Worm (Caenorhabditis elegans) whole organism, early embryonic: ENCODE results near the gene C06G1.1.
A peak's percentile ranks its signal among the peaks of the same experiment; 100 is the strongest.

Experiments used
- B0310.2 ChIP-seq: sonication (generic microtip); optimal IDR thresholded peaks from 2 replicates; lab custom pipeline; 2016; ENCODE audit warnings: mild to moderate bottlenecking, missing genetic modification characterization, missing compliant biosample characterization
- F13C5.2 ChIP-seq: sonication (generic microtip); optimal IDR thresholded peaks from 2 replicates; lab custom pipeline; 2017; ENCODE audit warnings: mild to moderate bottlenecking, missing genetic modification characterization, inconsistent platforms, missing compliant biosample characterization
- aly-1 ChIP-seq: sonication (generic microtip); optimal IDR thresholded peaks from 2 replicates; lab custom pipeline; 2016; ENCODE audit warnings: missing genetic modification characterization, missing compliant biosample characterization
- ama-1 ChIP-seq: fragments of 150-350 bp; optimal IDR thresholded peaks from 2 replicates; lab custom pipeline; 2014
- ceh-13 ChIP-seq: fragments of 200-800 bp; sonication (Bioruptor generic); optimal IDR thresholded peaks from 2 replicates; lab custom pipeline; 2018; ENCODE audit warnings: mild to moderate bottlenecking, missing genetic modification characterization, missing compliant biosample characterization
- ceh-36 ChIP-seq: sonication (generic microtip); optimal IDR thresholded peaks from 2 replicates; lab custom pipeline; 2016; ENCODE audit warnings: missing genetic modification characterization, inconsistent platforms, missing compliant biosample characterization
- ets-7 ChIP-seq: sonication (generic microtip); optimal IDR thresholded peaks from 2 replicates; lab custom pipeline; 2016; ENCODE audit warnings: missing genotype, missing genetic modification characterization, missing compliant biosample characterization
- flt-1 ChIP-seq: fragments of 200-800 bp; sonication (Bioruptor generic); IDR thresholded peaks from 2 replicates; pipeline ENCODE4 v1.3.6; 2022; ENCODE audit warnings: missing genetic modification characterization, missing compliant biosample characterization
- hmbx-1 ChIP-seq: sonication (generic microtip); optimal IDR thresholded peaks from 2 replicates; lab custom pipeline; 2016; ENCODE audit warnings: mild to moderate bottlenecking, missing genetic modification characterization, missing compliant biosample characterization
- hmg-4 ChIP-seq: fragments of 200-800 bp; sonication (Bioruptor generic); optimal IDR thresholded peaks from 2 replicates; lab custom pipeline; 2018; ENCODE audit warnings: mild to moderate bottlenecking, missing genetic modification characterization, missing compliant biosample characterization
- hnd-1 ChIP-seq: sonication (generic microtip); optimal IDR thresholded peaks from 2 replicates; lab custom pipeline; 2016; ENCODE audit warnings: missing genetic modification characterization, missing compliant biosample characterization
- pes-1 ChIP-seq: fragments of 200-800 bp; sonication (Bioruptor generic); IDR thresholded peaks from 2 replicates; pipeline ENCODE4 v1.3.6; 2022; ENCODE audit warnings: missing genetic modification reagents, missing genetic modification characterization, missing compliant biosample characterization
- scrt-1 ChIP-seq: fragments of 200-800 bp; sonication (Bioruptor generic); IDR thresholded peaks from 2 replicates; pipeline ENCODE4 v1.3.6; 2022; ENCODE audit warnings: missing genetic modification characterization, missing compliant biosample characterization
- sea-1 ChIP-seq: fragments of 200-800 bp; sonication (Bioruptor generic); conservative IDR thresholded peaks from 2 replicates; pipeline ENCODE4 v1.3.6; 2022; ENCODE audit warnings: missing genetic modification characterization, missing compliant biosample characterization
- tbx-11 ChIP-seq: fragments of 200-800 bp; sonication (Bioruptor generic); IDR thresholded peaks from 2 replicates; pipeline ENCODE4 v1.3.6; 2022; ENCODE audit warnings: missing genetic modification characterization, missing compliant biosample characterization
- tbx-37 ChIP-seq: fragments of 200-800 bp; sonication (Bioruptor generic); conservative IDR thresholded peaks from 2 replicates; pipeline ENCODE4 v1.3.6; 2022; ENCODE audit warnings: missing genetic modification reagents, missing genetic modification characterization, missing compliant biosample characterization
- tra-4 ChIP-seq: sonication (generic microtip); optimal IDR thresholded peaks from 2 replicates; lab custom pipeline; 2017; ENCODE audit warnings: missing genetic modification characterization, missing compliant biosample characterization

Gene C06G1.1

ce11 chrX:16623269-16623668 lies 9.9 kb upstream of the C06G1.1 start:
- TF ChIP-seq hnd-1 (tag; lab: Kevin White, UChicago): no peak
- TF ChIP-seq flt-1 (GFP tag; lab: Robert Waterston, UW): no peak
- no peak for TF ChIP-seq hmg-4
- TF ChIP-seq tra-4 (tag; lab: Kevin White, UChicago): no peak
- TF ChIP-seq tbx-37 (GFP tag; lab: Robert Waterston, UW): no peak
- TF ChIP-seq hmbx-1: no peak

DNA sequence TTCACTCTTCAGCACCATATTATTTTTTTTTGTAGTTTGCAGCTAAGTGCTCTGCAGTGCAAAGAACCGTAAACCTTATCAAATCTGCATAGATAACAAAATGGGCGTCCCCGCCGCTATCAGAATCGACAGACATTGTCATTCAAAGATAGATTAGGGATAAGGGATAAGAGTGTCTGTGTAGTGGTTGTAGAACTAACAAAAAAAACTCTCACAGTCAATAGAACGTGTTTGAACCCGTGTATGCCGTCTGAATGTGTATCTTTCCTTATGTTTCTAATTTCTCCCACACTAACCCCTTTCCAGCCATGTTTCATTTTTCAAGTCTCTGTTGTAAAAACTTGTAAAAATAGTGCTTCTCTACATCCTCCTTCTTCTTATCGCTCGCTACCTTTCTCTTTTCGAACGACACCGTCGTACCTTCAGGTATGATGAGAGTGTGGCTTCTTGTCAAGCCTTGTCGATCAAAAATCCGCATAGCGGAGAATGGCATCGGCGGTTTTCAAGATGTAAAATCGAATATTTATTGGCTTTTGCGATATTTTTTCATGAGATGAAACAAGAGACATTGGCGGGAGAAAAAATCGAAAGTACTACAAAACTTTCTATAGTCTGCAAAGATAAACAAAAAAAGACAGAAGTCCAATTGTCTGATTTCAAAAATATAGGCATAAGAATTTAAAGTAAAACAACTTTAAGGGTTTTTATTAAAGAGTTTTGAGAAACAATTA lies 7.9 kb upstream of the C06G1.1 start:
- TF ChIP-seq tbx-11 (GFP tag; lab: Robert Waterston, UW): no peak
- no peak for TF ChIP-seq tbx-37 (GFP tag; lab: Robert Waterston, UW)
- no peak for TF ChIP-seq aly-1 (tag; lab: Kevin White, UChicago)
- TF ChIP-seq tra-4 (tag; lab: Kevin White, UChicago): no peak
- no peak for TF ChIP-seq ceh-36 (tag; lab: Kevin White, UChicago)
- no peak for TF ChIP-seq hmg-4
- no peak for TF ChIP-seq flt-1 (GFP tag; lab: Robert Waterston, UW)
- no peak for TF ChIP-seq hnd-1 (tag; lab: Kevin White, UChicago)

ce11 chrX:16626817-16627216 lies 6.3 kb upstream of the C06G1.1 start:
- TF ChIP-seq hmg-4 (no peak), aly-1 (tag; lab: Kevin White, UChicago) (no peak)

DNA sequence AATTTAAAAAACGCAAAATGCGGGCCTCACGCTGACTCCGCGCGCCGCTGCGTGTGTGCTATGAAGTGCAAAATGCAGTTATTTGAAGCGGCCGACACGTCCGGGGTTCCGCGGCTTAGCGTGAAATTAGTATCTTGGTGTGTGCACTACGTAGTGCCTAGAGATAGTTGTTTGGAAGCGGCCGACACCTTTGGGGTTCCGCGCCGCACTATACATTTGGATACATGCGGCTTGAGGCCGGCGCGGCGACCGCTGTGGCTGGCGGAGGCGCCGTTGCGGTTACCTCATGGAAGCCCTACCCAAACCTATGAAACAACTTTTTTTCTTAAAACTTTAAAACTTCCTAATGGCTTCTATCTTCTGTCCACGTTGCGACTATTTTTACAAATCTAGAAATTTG lies 4.0 kb upstream of the C06G1.1 start:
- TF ChIP-seq hmg-4 (no peak), pes-1 (GFP tag; lab: Robert Waterston, UW) (no peak), flt-1 (GFP tag; lab: Robert Waterston, UW) (no peak), aly-1 (tag; lab: Kevin White, UChicago) (no peak), tra-4 (tag; lab: Kevin White, UChicago) (no peak), scrt-1 (GFP tag; lab: Robert Waterston, UW) (no peak), B0310.2 (tag; lab: Kevin White, UChicago) (no peak), F13C5.2 (tag; lab: Kevin White, UChicago) (no peak), tbx-37 (GFP tag; lab: Robert Waterston, UW) (no peak), sea-1 (GFP tag; lab: Robert Waterston, UW) (no peak), ama-1 (lab: Kevin White, UChicago) (no peak), hmbx-1 (no peak)

DNA sequence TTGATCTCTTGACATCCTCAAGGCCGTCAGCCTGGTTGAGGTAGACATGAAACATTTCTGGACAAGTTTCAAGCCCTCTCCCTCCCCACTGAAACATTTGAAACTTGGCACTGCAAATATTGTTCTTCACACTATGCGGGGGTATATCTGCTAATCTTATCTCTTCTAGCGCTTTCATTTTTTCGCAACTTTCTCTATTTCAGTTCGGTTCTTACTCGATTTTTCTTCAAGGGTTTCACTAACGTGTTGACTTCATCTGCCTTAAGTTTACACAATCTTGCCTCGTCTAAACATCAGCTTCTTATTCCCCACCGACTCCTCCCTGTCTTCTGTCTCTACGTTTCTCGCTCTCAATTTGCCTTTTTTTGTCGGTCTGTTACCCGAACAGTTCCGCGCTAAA lies 3.4 kb upstream of the C06G1.1 start:
- TF ChIP-seq ceh-13 (GFP tag; lab: Kevin White, UChicago): no peak
- TF ChIP-seq tbx-11 (GFP tag; lab: Robert Waterston, UW): no peak
- TF ChIP-seq hnd-1 (tag; lab: Kevin White, UChicago): no peak
- TF ChIP-seq hmbx-1: no peak
- TF ChIP-seq ets-7: no peak
- no peak for TF ChIP-seq B0310.2 (tag; lab: Kevin White, UChicago)
- no peak for TF ChIP-seq ceh-36 (tag; lab: Kevin White, UChicago)
- TF ChIP-seq F13C5.2 (tag; lab: Kevin White, UChicago): no peak
- TF ChIP-seq hmg-4: no peak
- TF ChIP-seq sea-1 (GFP tag; lab: Robert Waterston, UW): no peak
- TF ChIP-seq aly-1 (tag; lab: Kevin White, UChicago): no peak
- TF ChIP-seq pes-1 (GFP tag; lab: Robert Waterston, UW): no peak
- TF ChIP-seq ama-1 (lab: Kevin White, UChicago): no peak
- no peak for TF ChIP-seq tbx-37 (GFP tag; lab: Robert Waterston, UW)
- TF ChIP-seq flt-1 (GFP tag; lab: Robert Waterston, UW): no peak
- TF ChIP-seq scrt-1 (GFP tag; lab: Robert Waterston, UW): no peak
- no peak for TF ChIP-seq tra-4 (tag; lab: Kevin White, UChicago)

DNA sequence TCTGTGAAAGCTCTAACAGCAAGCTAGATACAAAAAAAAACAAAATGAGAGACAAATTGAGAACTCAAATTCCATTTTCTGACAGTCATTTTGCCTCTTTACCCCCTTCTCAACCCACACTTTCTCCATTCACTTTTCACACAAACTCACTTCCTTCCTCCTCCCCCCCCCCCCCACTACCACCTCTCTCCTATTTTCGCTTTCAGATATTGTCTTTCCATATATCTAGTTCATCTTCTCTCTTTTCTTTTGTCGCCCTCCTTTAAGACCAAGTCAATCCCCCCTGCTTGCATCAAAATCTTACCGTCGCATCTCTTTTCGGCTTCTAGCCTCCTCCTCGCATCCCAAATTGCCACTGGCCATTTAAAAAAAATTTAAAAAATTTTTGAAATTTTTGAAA lies 1.3 kb upstream of the C06G1.1 start:
- no peak for TF ChIP-seq F13C5.2 (tag; lab: Kevin White, UChicago)
- no peak for TF ChIP-seq ets-7
- TF ChIP-seq hmbx-1: no peak
- TF ChIP-seq scrt-1 (GFP tag; lab: Robert Waterston, UW): no peak
- TF ChIP-seq pes-1 (GFP tag; lab: Robert Waterston, UW): no peak
- TF ChIP-seq hnd-1 (tag; lab: Kevin White, UChicago): no peak
- TF ChIP-seq aly-1 (tag; lab: Kevin White, UChicago): no peak
- no peak for TF ChIP-seq tbx-37 (GFP tag; lab: Robert Waterston, UW)
- no peak for TF ChIP-seq tbx-11 (GFP tag; lab: Robert Waterston, UW)

- TF ChIP-seq F13C5.2 (tag; lab: Kevin White, UChicago) (no peak), hnd-1 (tag; lab: Kevin White, UChicago) (no peak), hmg-4 (no peak)
These were observed 951 bp downstream of the C06G1.1 start for ce11 chrX:16634103-16634502.

DNA sequence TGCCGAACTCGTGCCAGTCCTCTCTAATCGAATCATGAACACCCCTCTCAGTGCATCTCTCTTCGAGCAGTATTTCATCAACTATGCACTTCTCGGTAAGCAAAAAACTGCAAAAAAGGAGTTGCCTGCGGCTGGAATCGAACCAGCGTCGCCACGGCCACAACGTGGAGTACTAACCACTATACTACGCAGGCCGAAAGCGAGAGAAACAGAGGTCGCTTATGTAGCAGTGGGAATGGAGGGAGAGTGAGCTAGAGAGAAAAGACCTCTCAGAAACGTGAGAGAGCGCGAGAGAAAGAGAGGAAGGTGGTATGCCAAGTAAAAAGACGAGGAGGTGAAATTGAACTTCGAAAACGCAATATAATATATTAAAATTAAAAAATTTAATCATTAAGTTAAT lies 1.6 kb downstream of the C06G1.1 start:
- TF ChIP-seq aly-1 (tag; lab: Kevin White, UChicago): peak; percentile 95
- peak; percentile 80 for TF ChIP-seq ets-7
- peak; percentile 96 for TF ChIP-seq tbx-11 (GFP tag; lab: Robert Waterston, UW)
- TF ChIP-seq scrt-1 (GFP tag; lab: Robert Waterston, UW): peak; percentile 96
- TF ChIP-seq B0310.2 (tag; lab: Kevin White, UChicago): peak; percentile 86
- peak; percentile 77 for TF ChIP-seq tra-4 (tag; lab: Kevin White, UChicago)
- TF ChIP-seq ama-1 (lab: Kevin White, UChicago): no peak
- TF ChIP-seq sea-1 (GFP tag; lab: Robert Waterston, UW): peak; percentile 97
- TF ChIP-seq hnd-1 (tag; lab: Kevin White, UChicago): peak; percentile 92
- TF ChIP-seq tbx-37 (GFP tag; lab: Robert Waterston, UW): peak; percentile 96
- TF ChIP-seq ceh-36 (tag; lab: Kevin White, UChicago): peak; percentile 95
- TF ChIP-seq F13C5.2 (tag; lab: Kevin White, UChicago): peak; percentile 97
- TF ChIP-seq hmbx-1: peak; percentile 83
- TF ChIP-seq pes-1 (GFP tag; lab: Robert Waterston, UW): peak; percentile 97
- TF ChIP-seq flt-1 (GFP tag; lab: Robert Waterston, UW): peak; percentile 96
- peak; percentile 98 for TF ChIP-seq hmg-4
- TF ChIP-seq ceh-13 (GFP tag; lab: Kevin White, UChicago): peak; percentile 92
